Worm (Caenorhabditis elegans): ENCODE measurements around the gene twk-23.

Gene twk-23

DNA sequence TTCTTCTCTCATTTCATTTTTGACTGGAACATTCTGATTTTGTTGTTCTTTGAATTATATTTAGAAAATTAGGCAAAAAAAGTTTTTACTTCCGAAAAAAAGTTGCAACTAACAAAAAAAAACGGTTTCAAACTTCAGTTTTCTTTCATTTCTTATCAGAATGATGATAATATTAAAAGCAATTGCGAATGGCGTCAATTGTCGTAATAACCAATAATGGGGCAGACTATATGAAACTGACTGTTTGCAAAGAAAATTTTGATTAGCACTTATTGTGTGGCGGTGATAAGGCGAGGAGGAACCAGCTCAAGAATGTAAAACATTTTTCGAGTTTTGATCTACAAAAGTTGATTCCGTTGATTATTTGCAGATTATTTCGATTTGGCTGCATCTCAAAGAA is 50.6 kb downstream of the twk-23 start (continued):
- no peak for TF ChIP-seq efl-1 (optimal IDR thresholded peaks at IDR 0.05)
- TF ChIP-seq efl-1 (GFP tag; optimal IDR thresholded peaks at IDR 0.05 in 1 of 2): no peak
- TF ChIP-seq zip-4 (GFP tag; optimal IDR thresholded peaks at IDR 0.05): no peak
- no peak for TF ChIP-seq egl-27 (tag; optimal IDR thresholded peaks at IDR 0.05)
- TF ChIP-seq nhr-19 (GFP tag; conservative IDR thresholded peaks at IDR 0.05): peak; percentile 29; the same call in 1 of the 2 replicates
- TF ChIP-seq tbx-2 (tag; optimal IDR thresholded peaks at IDR 0.05): no peak
- TF ChIP-seq ztf-4 (tag; optimal IDR thresholded peaks at IDR 0.05): no peak
- TF ChIP-seq dpl-1 (GFP tag; optimal IDR thresholded peaks at IDR 0.05): no peak

DNA sequence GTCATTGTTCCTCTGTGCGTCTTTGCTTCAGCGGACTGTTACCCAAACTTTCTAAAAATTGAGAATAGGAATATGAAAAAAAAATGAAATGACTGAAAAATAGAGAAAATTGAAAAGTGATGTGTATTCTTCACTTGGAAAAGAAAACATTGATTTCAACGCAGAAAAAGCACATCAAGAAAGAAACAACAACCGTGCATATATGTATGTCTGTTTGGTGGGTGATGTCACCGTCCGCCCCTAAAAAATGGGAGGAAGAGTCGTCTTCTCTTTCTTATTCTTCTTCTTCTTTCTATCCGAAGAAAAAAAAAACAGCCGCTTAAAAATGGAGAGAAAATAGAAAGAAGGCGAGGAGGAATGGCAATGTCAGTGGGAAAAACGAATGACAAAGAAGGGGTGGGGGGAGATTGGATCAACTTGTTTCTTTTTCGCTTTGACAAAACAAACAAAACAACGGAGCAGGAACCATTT is 52.8 kb downstream of the twk-23 start, which contains the start of gene nkb-3:
Gene nkb-3, minus strand, starts transcription at position 51 of the 471 bp plus-strand sequence.
- TF ChIP-seq efl-1 (optimal IDR thresholded peaks at IDR 0.05) (no peak), efl-1 (GFP tag; optimal IDR thresholded peaks at IDR 0.05 in 1 of 2) (no peak), lsy-2 (tag; optimal IDR thresholded peaks at IDR 0.05) (no peak), hlh-17 (GFP tag; optimal IDR thresholded peaks at IDR 0.05; ENCODE audit: borderline replicate concordance) (no peak), F16B12.6 (tag; optimal IDR thresholded peaks at IDR 0.05) (no peak), ceh-8 (GFP tag; optimal IDR thresholded peaks at IDR 0.05) (no peak), zag-1 (tag; optimal IDR thresholded peaks at IDR 0.05) (no peak), fkh-10 (GFP tag; optimal IDR thresholded peaks at IDR 0.05) (peak; percentile 18), egl-27 (tag; optimal IDR thresholded peaks at IDR 0.05) (no peak), unc-86 (tag; optimal IDR thresholded peaks at IDR 0.05) (peak; percentile 11), lin-14 (GFP tag; optimal IDR thresholded peaks at IDR 0.05) (peak; percentile 62), mab-9 (GFP tag; IDR thresholded peaks at IDR 0.05) (no peak), mep-1 (tag; optimal IDR thresholded peaks at IDR 0.05) (peak; percentile 18), grh-1 (GFP tag; IDR thresholded peaks at IDR 0.05) (no peak)

DNA sequence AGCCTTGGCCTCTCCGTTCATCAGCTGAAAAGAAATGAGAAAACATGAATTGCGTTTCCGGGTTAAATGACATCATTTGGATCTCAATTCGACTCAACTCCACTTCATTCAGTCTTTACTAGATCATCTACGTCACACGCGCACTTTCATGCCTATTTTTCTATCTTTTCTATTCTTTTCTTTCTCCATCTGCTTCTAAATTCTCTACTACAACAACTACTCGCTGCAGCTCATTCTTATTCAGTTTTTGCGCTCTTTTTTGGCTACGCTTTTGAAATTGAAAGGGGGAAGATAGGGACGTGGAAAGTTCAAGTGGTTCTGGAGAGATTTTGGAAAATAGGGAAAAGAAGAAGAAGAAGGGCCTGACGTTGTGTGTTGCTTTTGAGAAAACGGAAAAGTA is 54.8 kb downstream of the twk-23 start:
- TF ChIP-seq mef-2 (tag; optimal IDR thresholded peaks at IDR 0.05) (peak; percentile 33), sptf-1 (tag; optimal IDR thresholded peaks at IDR 0.05) (no peak), egl-27 (tag; optimal IDR thresholded peaks at IDR 0.05) (peak in 1 of 2 experiments; percentile 4), nhr-12 (tag; optimal IDR thresholded peaks at IDR 0.05) (no peak), ets-5 (GFP tag; IDR thresholded peaks at IDR 0.05) (no peak), ama-1 (optimal IDR thresholded peaks at IDR 0.05) (no peak), alr-1 (tag; optimal IDR thresholded peaks at IDR 0.05; ENCODE audit: borderline replicate concordance) (no peak), ceh-82 (tag; optimal IDR thresholded peaks at IDR 0.05) (peak in 1 of 3 experiments; percentile 32), elt-3 (tag; optimal IDR thresholded peaks at IDR 0.05) (no peak), nhr-47 (tag; optimal IDR thresholded peaks at IDR 0.05) (peak; percentile 50), unc-30 (tag; optimal IDR thresholded peaks at IDR 0.05) (no peak), efl-1 (optimal IDR thresholded peaks at IDR 0.05) (peak; percentile 7 to 21), efl-1 (GFP tag; optimal IDR thresholded peaks at IDR 0.05 in 1 of 2) (no peak), ces-1 (GFP tag; optimal IDR thresholded peaks at IDR 0.05) (peak; percentile 8), Y116A8C.19 (tag; optimal IDR thresholded peaks at IDR 0.05; ENCODE audit: borderline replicate concordance) (no peak), aha-1 (tag; optimal IDR thresholded peaks at IDR 0.05) (no peak), unc-62 (GFP tag; optimal IDR thresholded peaks at IDR 0.05) (no peak), pag-3 (tag; optimal IDR thresholded peaks at IDR 0.05; ENCODE audit: borderline replicate concordance, insufficient read depth) (no peak), dsc-1 (tag; optimal IDR thresholded peaks at IDR 0.05) (no peak), ceh-88 (GFP tag; IDR thresholded peaks at IDR 0.05) (no peak), sup-37 (GFP tag; optimal IDR thresholded peaks at IDR 0.05) (no peak), mdl-1 (tag; optimal IDR thresholded peaks at IDR 0.05) (peak in 1 of 2 experiments; percentile 0), swsn-7 (tag; optimal IDR thresholded peaks at IDR 0.05) (peak; percentile 15), nhr-28 (tag; optimal IDR thresholded peaks at IDR 0.05) (no peak), lin-35 (GFP tag; optimal IDR thresholded peaks at IDR 0.05) (no peak), mep-1 (tag; optimal IDR thresholded peaks at IDR 0.05) (peak; percentile 54), tbx-2 (tag; optimal IDR thresholded peaks at IDR 0.05) (peak; percentile 64), lin-14 (GFP tag; optimal IDR thresholded peaks at IDR 0.05) (peak; percentile 93), pqm-1 (tag; optimal IDR thresholded peaks at IDR 0.05) (no peak), unc-130 (tag; optimal IDR thresholded peaks at IDR 0.05) (no peak), nhr-71 (tag; optimal IDR thresholded peaks at IDR 0.05) (peak; percentile 73), dpl-1 (GFP tag; optimal IDR thresholded peaks at IDR 0.05) (peak in 1 of 3 experiments; percentile 18), fkh-10 (GFP tag; optimal IDR thresholded peaks at IDR 0.05) (peak; percentile 88), rnt-1 (tag; optimal IDR thresholded peaks at IDR 0.05) (peak; percentile 18), lir-3 (tag; optimal IDR thresholded peaks at IDR 0.05; ENCODE audit: poor library complexity) (no peak), zip-4 (GFP tag; optimal IDR thresholded peaks at IDR 0.05) (no peak), mab-9 (GFP tag; IDR thresholded peaks at IDR 0.05) (no peak), C16A3.4 (tag; optimal IDR thresholded peaks at IDR 0.05) (no peak)

All from whole organism, L1 larva.